Worm (Caenorhabditis elegans): ENCODE measurements around the gene Y42H9AR.2.

DNA sequence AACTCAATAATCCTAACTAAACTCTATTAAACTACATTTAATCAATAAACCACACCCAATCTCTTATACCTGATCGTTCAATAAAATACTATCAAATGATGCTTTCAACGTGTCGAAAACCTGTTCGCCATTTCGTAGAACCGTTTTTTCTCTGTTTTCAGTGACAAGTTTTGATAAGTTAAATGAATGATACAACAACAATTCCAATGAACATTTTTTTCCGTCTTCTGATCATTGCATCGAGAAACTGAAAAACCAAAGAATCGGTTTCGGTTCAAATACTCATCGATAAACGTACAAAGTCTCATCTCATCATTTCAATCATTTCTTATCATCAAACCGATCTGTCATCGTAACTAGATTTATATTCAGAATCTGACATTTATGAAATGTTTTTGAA is 3.5 kb downstream of the Y42H9AR.2 start:
- TF ChIP-seq unc-62 (GFP tag; optimal IDR thresholded peaks at IDR 0.05) (no peak), ztf-11 (tag; optimal IDR thresholded peaks at IDR 0.05) (no peak), snpc-4 (tag; optimal IDR thresholded peaks at IDR 0.05) (no peak), sptf-1 (tag; optimal IDR thresholded peaks at IDR 0.05) (no peak), pha-4 (tag; optimal IDR thresholded peaks at IDR 0.05) (no peak), elt-3 (tag; optimal IDR thresholded peaks at IDR 0.05) (no peak), nhr-76 (tag; optimal IDR thresholded peaks at IDR 0.05) (no peak), nhr-237 (tag; optimal IDR thresholded peaks at IDR 0.05) (no peak)

All from whole organism, mixed stage, embryonic.